Worm (Caenorhabditis elegans) whole organism, early embryonic: Measurements from ENCODE around the gene C08F8.3.

Experiments used
- B0310.2 ChIP-seq: sonication (generic microtip); optimal IDR thresholded peaks from 2 replicates; lab custom pipeline; 2016; ENCODE audit warnings: mild to moderate bottlenecking, missing genetic modification characterization, missing compliant biosample characterization
- F13C5.2 ChIP-seq: sonication (generic microtip); optimal IDR thresholded peaks from 2 replicates; lab custom pipeline; 2017; ENCODE audit warnings: mild to moderate bottlenecking, missing genetic modification characterization, inconsistent platforms, missing compliant biosample characterization
- aly-1 ChIP-seq: sonication (generic microtip); optimal IDR thresholded peaks from 2 replicates; lab custom pipeline; 2016; ENCODE audit warnings: missing genetic modification characterization, missing compliant biosample characterization
- ama-1 ChIP-seq: fragments of 150-350 bp; optimal IDR thresholded peaks from 2 replicates; lab custom pipeline; 2014
- ceh-13 ChIP-seq: fragments of 200-800 bp; sonication (Bioruptor generic); optimal IDR thresholded peaks from 2 replicates; lab custom pipeline; 2018; ENCODE audit warnings: mild to moderate bottlenecking, missing genetic modification characterization, missing compliant biosample characterization
- ceh-36 ChIP-seq: sonication (generic microtip); optimal IDR thresholded peaks from 2 replicates; lab custom pipeline; 2016; ENCODE audit warnings: missing genetic modification characterization, inconsistent platforms, missing compliant biosample characterization
- flt-1 ChIP-seq: fragments of 200-800 bp; sonication (Bioruptor generic); IDR thresholded peaks from 2 replicates; pipeline ENCODE4 v1.3.6; 2022; ENCODE audit warnings: missing genetic modification characterization, missing compliant biosample characterization
- hmbx-1 ChIP-seq: sonication (generic microtip); optimal IDR thresholded peaks from 2 replicates; lab custom pipeline; 2016; ENCODE audit warnings: mild to moderate bottlenecking, missing genetic modification characterization, missing compliant biosample characterization
- hnd-1 ChIP-seq: sonication (generic microtip); optimal IDR thresholded peaks from 2 replicates; lab custom pipeline; 2016; ENCODE audit warnings: missing genetic modification characterization, missing compliant biosample characterization
- pes-1 ChIP-seq: fragments of 200-800 bp; sonication (Bioruptor generic); IDR thresholded peaks from 2 replicates; pipeline ENCODE4 v1.3.6; 2022; ENCODE audit warnings: missing genetic modification reagents, missing genetic modification characterization, missing compliant biosample characterization
- sea-1 ChIP-seq: fragments of 200-800 bp; sonication (Bioruptor generic); conservative IDR thresholded peaks from 2 replicates; pipeline ENCODE4 v1.3.6; 2022; ENCODE audit warnings: missing genetic modification characterization, missing compliant biosample characterization
- tbx-37 ChIP-seq: fragments of 200-800 bp; sonication (Bioruptor generic); conservative IDR thresholded peaks from 2 replicates; pipeline ENCODE4 v1.3.6; 2022; ENCODE audit warnings: missing genetic modification reagents, missing genetic modification characterization, missing compliant biosample characterization
- tra-4 ChIP-seq: sonication (generic microtip); optimal IDR thresholded peaks from 2 replicates; lab custom pipeline; 2017; ENCODE audit warnings: missing genetic modification characterization, missing compliant biosample characterization

- no peak for TF ChIP-seq ama-1 (lab: Kevin White, UChicago)
- TF ChIP-seq hmbx-1 (tag; lab: Kevin White, UChicago) = no peak
- TF ChIP-seq tra-4 (tag; lab: Kevin White, UChicago) = no peak
- no peak for TF ChIP-seq sea-1
- peak; percentile 62 for TF ChIP-seq F13C5.2 (tag; lab: Kevin White, UChicago)
- no peak for TF ChIP-seq tbx-37
- no peak for TF ChIP-seq B0310.2
- 0 out of 2 replicates have a peak, but pooled peaks have one; percentile 15 for TF ChIP-seq flt-1
- TF ChIP-seq aly-1 (tag; lab: Kevin White, UChicago) = no peak
- no peak for TF ChIP-seq ceh-36 (tag; lab: Kevin White, UChicago)
- no peak for TF ChIP-seq hnd-1 (tag; lab: Kevin White, UChicago)
- TF ChIP-seq pes-1 = peak; percentile 50; the same call in 1 of the 2 replicates
- no peak for TF ChIP-seq ceh-13
Observed at ce11 chrIV:11149454-11150163, 5.2 kb upstream of the C08F8.3 start, which contains the start of the genes F01G4.6 and pfd-1.
